Worm (Caenorhabditis elegans) whole organism, late embryonic: ENCODE data around the gene saps-1.

Experiments used
- ama-1 ChIP-seq: fragments of 150-350 bp; optimal IDR thresholded peaks from 2 replicates; lab custom pipeline; 2014
- ceh-22 ChIP-seq: sonication (generic microtip); optimal IDR thresholded peaks from 2 replicates; lab custom pipeline; 2017; ENCODE audit warnings: missing biosample characterization, missing genetic modification characterization
- ceh-6 ChIP-seq: fragments of 200-800 bp; sonication (Bioruptor generic); optimal IDR thresholded peaks from 2 replicates; lab custom pipeline; 2018; ENCODE audit warnings: mild to moderate bottlenecking, missing genetic modification characterization, missing compliant biosample characterization
- pax-1 ChIP-seq: fragments of 150-350 bp; optimal IDR thresholded peaks from 2 replicates; lab custom pipeline; 2014; ENCODE audit warnings: missing biosample characterization, missing genetic modification characterization
- pha-4 ChIP-seq: fragments of 150-350 bp; optimal IDR thresholded peaks from 2 replicates; lab custom pipeline; 2018; ENCODE audit warnings: missing biosample characterization, missing genetic modification reagents, missing genetic modification characterization
- ref-2 ChIP-seq: sonication (generic microtip); optimal IDR thresholded peaks from 2 replicates; lab custom pipeline; 2016; ENCODE audit warnings: missing genetic modification characterization, missing compliant biosample characterization
- tbx-7 ChIP-seq: sonication (generic microtip); optimal IDR thresholded peaks from 2 replicates; lab custom pipeline; 2016; ENCODE audit warnings: missing genotype, missing genetic modification characterization, missing compliant biosample characterization
- unc-86 ChIP-seq: sonication (generic microtip); optimal IDR thresholded peaks from 2 replicates; lab custom pipeline; 2016; ENCODE audit warnings: missing genetic modification characterization, missing compliant biosample characterization

- TF ChIP-seq tbx-7 = no peak
- TF ChIP-seq pha-4 (tag; lab: Kevin White, UChicago) = no peak
- TF ChIP-seq ref-2 (tag; lab: Kevin White, UChicago) = no peak
- no peak for TF ChIP-seq unc-86
- no peak for TF ChIP-seq ama-1 (lab: Kevin White, UChicago)
- TF ChIP-seq pax-1 = no peak
- no peak for TF ChIP-seq ceh-6 (GFP tag; lab: Kevin White, UChicago)
- no peak for TF ChIP-seq ceh-22
Observed at ce11 chrII:11347878-11348556, 50.5 kb downstream of the saps-1 start, which contains the start of the genes B0491.6 and pigm-1.
